Fruit fly (Drosophila melanogaster): ENCODE data around the gene CG15432.
A peak's percentile ranks its signal among the peaks of the same experiment; 100 is the strongest.

The CG15432 gene

dm6 chr2L:4476672-4477273 is 34.7 kb downstream of the CG15432 start, which contains the start of gene ine (continued):
- TF ChIP-seq cwo (GFP tag; optimal IDR thresholded peaks at IDR 0.05) (peak; percentile 64), Jarid2 (GFP tag; optimal IDR thresholded peaks at IDR 0.05) (peak; percentile 56), CG34376 (GFP tag; optimal IDR thresholded peaks at IDR 0.05) (no peak), ase (GFP tag; IDR thresholded peaks at IDR 0.05) (no peak), HLH4C (GFP tag; IDR thresholded peaks at IDR 0.05; ENCODE audit: partially characterized antibody) (no peak), CG16779 (GFP tag; IDR thresholded peaks at IDR 0.05) (no peak), CG17568 (GFP tag; optimal IDR thresholded peaks at IDR 0.05) (no peak), Dp (GFP tag; optimal IDR thresholded peaks at IDR 0.05) (no peak), CG7556 (GFP tag; optimal IDR thresholded peaks at IDR 0.05) (no peak), Trl (optimal IDR thresholded peaks at IDR 0.05) (peak; percentile 32 to 50), Trl (GFP tag; optimal IDR thresholded peaks at IDR 0.05) (no peak), dimm (GFP tag; IDR thresholded peaks at IDR 0.05) (no peak), mirr (GFP tag; optimal IDR thresholded peaks at IDR 0.05) (peak; percentile 63), ranshi (GFP tag; IDR thresholded peaks at IDR 0.05) (0 out of 2 replicates have a peak, but pooled peaks have one; percentile 33), CG30431 (GFP tag; optimal IDR thresholded peaks at IDR 0.05) (no peak), CG11456 (GFP tag; IDR thresholded peaks at IDR 0.05) (no peak)

dm6 chr2L:4477978-4478377 is 35.9 kb downstream of the CG15432 start:
- TF ChIP-seq sens-2 (GFP tag; IDR thresholded peaks at IDR 0.05) (0 out of 2 replicates have a peak, but pooled peaks have one; percentile 22), Elba2 (GFP tag; optimal IDR thresholded peaks at IDR 0.05) (no peak), CG7271 (tag; optimal IDR thresholded peaks at IDR 0.05) (peak; percentile 74), Ets97D (GFP tag; optimal IDR thresholded peaks at IDR 0.05) (peak; percentile 72), CG15269 (tag; optimal IDR thresholded peaks at IDR 0.05) (no peak), CG3407 (GFP tag; optimal IDR thresholded peaks at IDR 0.05) (no peak), Doc3 (GFP tag; IDR thresholded peaks at IDR 0.05; ENCODE audit: partially characterized antibody) (no peak), Med (GFP tag) (peak; percentile 34), HmgZ (tag; optimal IDR thresholded peaks at IDR 0.05) (no peak), CG17328 (GFP tag; IDR thresholded peaks at IDR 0.05) (0 out of 2 replicates have a peak, but pooled peaks have one; percentile 21), ci (GFP tag; IDR thresholded peaks at IDR 0.05) (peak; percentile 62; the same call in 2 of the 3 replicates), CG10321 (GFP tag; IDR thresholded peaks at IDR 0.05) (no peak), sr (GFP tag; IDR thresholded peaks at IDR 0.05) (no peak), CG1024 (GFP tag; IDR thresholded peaks at IDR 0.05) (no peak), vfl (GFP tag; optimal IDR thresholded peaks at IDR 0.05) (no peak), pnt (GFP tag; optimal IDR thresholded peaks at IDR 0.05) (no peak), H15 (GFP tag; IDR thresholded peaks at IDR 0.05) (0 out of 3 replicates have a peak, but pooled peaks have one; percentile 25), CG12769 (tag; optimal IDR thresholded peaks at IDR 0.05) (no peak), CG10565 (GFP tag; optimal IDR thresholded peaks at IDR 0.05) (no peak), CG31224 (GFP tag; IDR thresholded peaks at IDR 0.05) (no peak), CG8290 (GFP tag; optimal IDR thresholded peaks at IDR 0.05) (no peak), CG8290 (tag; optimal IDR thresholded peaks at IDR 0.05) (peak in 1 of 2 experiments; percentile 19), CG17186 (GFP tag; optimal IDR thresholded peaks at IDR 0.05) (no peak), Ssrp (tag; optimal IDR thresholded peaks at IDR 0.05) (no peak), otp (GFP tag; IDR thresholded peaks at IDR 0.05) (no peak), CG9609 (GFP tag; optimal IDR thresholded peaks at IDR 0.05) (no peak), dm (GFP tag; optimal IDR thresholded peaks at IDR 0.05) (no peak), CG14050 (GFP tag; IDR thresholded peaks at IDR 0.05) (no peak), CG18599 (GFP tag; optimal IDR thresholded peaks at IDR 0.05) (no peak), Sox102F (GFP tag; optimal IDR thresholded peaks at IDR 0.05) (no peak)
